Worm (Caenorhabditis elegans) whole organism, L4 larva: ENCODE results near the gene F54F2.9.
A peak's percentile ranks its signal among the peaks of the same experiment; 100 is the strongest.

Experiments used
- T26A8.4 ChIP-seq: fragments of 200-800 bp; sonication (Bioruptor generic); IDR thresholded peaks from 2 replicates; pipeline ENCODE4 v1.3.6; 2022; ENCODE audit warnings: missing genetic modification characterization, missing compliant biosample characterization
- Y105C5A.15 ChIP-seq: fragments of 200-800 bp; sonication (Bioruptor generic); IDR thresholded peaks from 2 replicates; pipeline ENCODE4 v1.3.6; 2022; ENCODE audit warnings: missing genetic modification characterization, missing compliant biosample characterization
- Y5F2A.4 ChIP-seq: fragments of 200-800 bp; sonication (Bioruptor generic); optimal IDR thresholded peaks from 2 replicates; lab custom pipeline; 2018; ENCODE audit warnings: mild to moderate bottlenecking, missing genetic modification characterization, missing compliant biosample characterization
- Y75B8A.6 ChIP-seq: fragments of 200-800 bp; sonication (Bioruptor generic); IDR thresholded peaks from 2 replicates; pipeline ENCODE4 v1.3.6; 2022; ENCODE audit warnings: missing genetic modification reagents, missing genetic modification characterization, missing compliant biosample characterization
- ZK337.2 ChIP-seq: fragments of 200-800 bp; sonication (Bioruptor generic); IDR thresholded peaks from 2 replicates; pipeline ENCODE4 v1.3.6; 2022; ENCODE audit warnings: missing genetic modification reagents, missing genetic modification characterization, missing compliant biosample characterization
- aly-2 ChIP-seq: sonication (generic microtip); optimal IDR thresholded peaks from 2 replicates; lab custom pipeline; 2018; ENCODE audit warnings: missing biosample characterization, missing genetic modification characterization
- arid-1 ChIP-seq: fragments of 200-800 bp; sonication (Bioruptor generic); conservative IDR thresholded peaks from 2 replicates; pipeline ENCODE4 v1.3.6; 2022; ENCODE audit warnings: missing genetic modification reagents, missing genetic modification characterization, missing compliant biosample characterization
- ceh-28 ChIP-seq: fragments of 150-350 bp; optimal IDR thresholded peaks from 2 replicates; lab custom pipeline; 2014; ENCODE audit warnings: missing biosample characterization, missing genetic modification reagents, missing genetic modification characterization
- ceh-32 ChIP-seq: sonication (generic microtip); optimal IDR thresholded peaks from 2 replicates; lab custom pipeline; 2016; ENCODE audit warnings: mild to moderate bottlenecking, missing genetic modification characterization, missing compliant biosample characterization; ENCODE audit not compliant: poor library complexity
- ceh-44 ChIP-seq: fragments of 200-800 bp; sonication (Bioruptor generic); IDR thresholded peaks from 2 replicates; pipeline ENCODE4 v1.3.6; 2022; ENCODE audit warnings: missing genetic modification reagents, missing genetic modification characterization, missing compliant biosample characterization
- cey-2 ChIP-seq: sonication (generic microtip); optimal IDR thresholded peaks from 3 replicates; lab custom pipeline; 2017; ENCODE audit warnings: missing genetic modification characterization, mild to moderate bottlenecking, missing compliant biosample characterization, antibody characterized with exemption, borderline replicate concordance; ENCODE audit not compliant: insufficient read depth
- ctbp-1 ChIP-seq: fragments of 200-800 bp; sonication (Bioruptor generic); IDR thresholded peaks from 2 replicates; pipeline ENCODE4 v1.3.6; 2022; ENCODE audit warnings: missing genetic modification reagents, missing genetic modification characterization, missing compliant biosample characterization
- daf-19 ChIP-seq: fragments of 200-800 bp; sonication (Bioruptor generic); conservative IDR thresholded peaks from 2 replicates; pipeline ENCODE4 v1.3.6; 2022; ENCODE audit warnings: missing genetic modification characterization, missing compliant biosample characterization
- daf-8 ChIP-seq: fragments of 200-800 bp; sonication (Bioruptor generic); IDR thresholded peaks from 2 replicates; pipeline ENCODE4 v1.3.6; 2022; ENCODE audit warnings: missing genetic modification characterization, missing compliant biosample characterization
- dmd-8 ChIP-seq: fragments of 200-800 bp; sonication (Bioruptor generic); IDR thresholded peaks from 2 replicates; pipeline ENCODE4 v1.3.6; 2022; ENCODE audit warnings: missing genetic modification characterization, missing compliant biosample characterization
- dmd-9 ChIP-seq: fragments of 200-800 bp; sonication (Bioruptor generic); IDR thresholded peaks from 2 replicates; pipeline ENCODE4 v1.3.6; 2022; ENCODE audit warnings: missing genetic modification reagents, missing genetic modification characterization, missing compliant biosample characterization
- dpl-1 ChIP-seq: fragments of 150-350 bp; optimal IDR thresholded peaks from 2 replicates; lab custom pipeline; 2014; ENCODE audit warnings: missing biosample characterization, missing genetic modification reagents, missing genetic modification characterization
- duxl-1 ChIP-seq: sonication (generic microtip); optimal IDR thresholded peaks from 2 replicates; lab custom pipeline; 2016; ENCODE audit warnings: mild to moderate bottlenecking, missing genetic modification characterization, moderate library complexity, missing compliant biosample characterization; ENCODE audit not compliant: poor library complexity
- egl-43 ChIP-seq: fragments of 200-800 bp; sonication (Bioruptor generic); IDR thresholded peaks from 2 replicates; pipeline ENCODE4 v1.3.6; 2022; ENCODE audit warnings: missing genetic modification reagents, missing genetic modification characterization, missing compliant biosample characterization
- fkh-10 ChIP-seq: fragments of 150-350 bp; optimal IDR thresholded peaks from 2 replicates; lab custom pipeline; 2014; ENCODE audit warnings: missing biosample characterization, missing genetic modification reagents, missing genetic modification characterization
- jun-1 ChIP-seq: fragments of 150-350 bp; optimal IDR thresholded peaks from 2 replicates; lab custom pipeline; 2014; ENCODE audit warnings: missing biosample characterization, missing genetic modification reagents, missing genetic modification characterization
- lim-7 ChIP-seq: fragments of 200-800 bp; sonication (Bioruptor generic); IDR thresholded peaks from 2 replicates; pipeline ENCODE4 v1.3.6; 2022; ENCODE audit warnings: missing genetic modification characterization, missing compliant biosample characterization
- lin-15B ChIP-seq: fragments of 150-350 bp; sonication (generic microtip); optimal IDR thresholded peaks from 3 replicates; lab custom pipeline; 2014; ENCODE audit warnings: missing biosample characterization, missing genetic modification characterization
- lin-39 ChIP-seq: fragments of 150-350 bp; optimal IDR thresholded peaks from 2 replicates; lab custom pipeline; 2014; ENCODE audit warnings: missing biosample characterization, missing genetic modification reagents, missing genetic modification characterization
- madf-5 ChIP-seq, 2 experiments: fragments of 200-800 bp; sonication (Bioruptor generic); IDR thresholded peaks; 2 replicates each; pipeline ENCODE4 v1.3.6; 2022; ENCODE audit warnings: missing compliant biosample characterization in 2 of 2, missing genetic modification characterization in 2 of 2
- mdl-1 ChIP-seq, 2 experiments: fragments of 150-350 bp in 1 of 2; sonication (generic microtip) in 1 of 2; optimal IDR thresholded peaks; 2 replicates each; lab custom pipeline; 2014 to 2017; ENCODE audit warnings: missing biosample characterization in 2 of 2, missing genetic modification characterization in 2 of 2
- mxl-2 ChIP-seq: fragments of 200-800 bp; sonication (Bioruptor generic); conservative IDR thresholded peaks from 2 replicates; pipeline ENCODE4 v1.3.6; 2022; ENCODE audit warnings: missing genetic modification reagents, missing genetic modification characterization, missing compliant biosample characterization
- nhr-10 ChIP-seq: fragments of 150-350 bp; optimal IDR thresholded peaks from 2 replicates; lab custom pipeline; 2014; ENCODE audit warnings: missing biosample characterization, missing genetic modification characterization
- nhr-102 ChIP-seq: sonication (generic microtip); optimal IDR thresholded peaks from 2 replicates; lab custom pipeline; 2016; ENCODE audit warnings: mild to moderate bottlenecking, missing genetic modification characterization, moderate library complexity, missing compliant biosample characterization
- nhr-25 ChIP-seq: sonication (generic microtip); optimal IDR thresholded peaks from 2 replicates; lab custom pipeline; 2017; ENCODE audit warnings: missing genetic modification characterization, mild to moderate bottlenecking, missing compliant biosample characterization, antibody characterized with exemption, moderate library complexity, borderline replicate concordance; ENCODE audit not compliant: insufficient read depth
- nhr-28 ChIP-seq: fragments of 150-350 bp; optimal IDR thresholded peaks from 2 replicates; lab custom pipeline; 2014; ENCODE audit warnings: missing biosample characterization, missing genetic modification characterization
- nhr-42 ChIP-seq: fragments of 200-800 bp; sonication (Bioruptor generic); IDR thresholded peaks from 2 replicates; pipeline ENCODE4 v1.3.6; 2022; ENCODE audit warnings: missing genetic modification characterization, missing compliant biosample characterization
- nhr-48 ChIP-seq: sonication (generic microtip); optimal IDR thresholded peaks from 2 replicates; lab custom pipeline; 2016; ENCODE audit warnings: mild to moderate bottlenecking, missing genetic modification characterization, missing compliant biosample characterization
- nhr-6 ChIP-seq: fragments of 150-350 bp; optimal IDR thresholded peaks from 2 replicates; lab custom pipeline; 2014; ENCODE audit warnings: missing biosample characterization, missing genetic modification characterization
- pha-4 ChIP-seq, 2 experiments: fragments of 150-350 bp in 1 of 2; fragments of 200-800 bp in 1 of 2; sonication (Bioruptor generic) in 1 of 2; IDR thresholded peaks in 1 of 2; optimal IDR thresholded peaks in 1 of 2; 2 replicates each; pipeline versions ENCODE4 v1.3.6 to Lab custom; 2014 to 2022; ENCODE audit warnings: missing genetic modification characterization in 2 of 2, missing genetic modification reagents in 2 of 2, missing biosample characterization in 1 of 2, missing compliant biosample characterization in 1 of 2
- php-3 ChIP-seq: fragments of 200-800 bp; sonication (Bioruptor generic); IDR thresholded peaks from 2 replicates; pipeline ENCODE4 v1.3.6; 2022; ENCODE audit warnings: missing genetic modification reagents, missing genetic modification characterization, missing compliant biosample characterization
- rbr-2 ChIP-seq: sonication (generic microtip); optimal IDR thresholded peaks from 2 replicates; lab custom pipeline; 2016; ENCODE audit warnings: missing genotype, missing genetic modification characterization, missing compliant biosample characterization
- saeg-2 ChIP-seq: fragments of 200-800 bp; sonication (Bioruptor generic); IDR thresholded peaks from 2 replicates; pipeline ENCODE4 v1.3.6; 2022; ENCODE audit warnings: missing genetic modification reagents, missing genetic modification characterization, missing compliant biosample characterization
- sdz-12 ChIP-seq: fragments of 200-800 bp; sonication (Bioruptor generic); optimal IDR thresholded peaks from 2 replicates; lab custom pipeline; 2018; ENCODE audit warnings: mild to moderate bottlenecking, missing genetic modification characterization, missing compliant biosample characterization
- skn-1 ChIP-seq: fragments of 150-350 bp; optimal IDR thresholded peaks from 2 replicates; lab custom pipeline; 2014; ENCODE audit warnings: missing biosample characterization, missing genetic modification characterization
- snpc-1.2 ChIP-seq: fragments of 200-800 bp; sonication (Bioruptor generic); IDR thresholded peaks from 2 replicates; pipeline ENCODE4 v1.3.6; 2022; ENCODE audit warnings: missing genetic modification reagents, missing genetic modification characterization, missing compliant biosample characterization
- snpc-4 ChIP-seq: fragments of 150-350 bp; optimal IDR thresholded peaks from 2 replicates; lab custom pipeline; 2014; ENCODE audit warnings: missing biosample characterization, missing genetic modification characterization
- spr-1 ChIP-seq: sonication (generic microtip); optimal IDR thresholded peaks from 2 replicates; lab custom pipeline; 2016; ENCODE audit warnings: mild to moderate bottlenecking, missing genetic modification characterization, missing compliant biosample characterization
- unc-39 ChIP-seq: sonication (generic microtip); optimal IDR thresholded peaks from 2 replicates; lab custom pipeline; 2017; ENCODE audit warnings: missing biosample characterization, missing genetic modification characterization
- unc-62 ChIP-seq, 3 experiments: fragments of 150-350 bp in 1 of 3; sonication (generic microtip); optimal IDR thresholded peaks in 2 of 3; peaks in 1 of 3; 1 replicate in 1 of 3; 2 replicates in 2 of 3; lab custom pipeline; 2014 to 2017; ENCODE audit warnings: missing biosample characterization in 3 of 3, missing genetic modification characterization in 3 of 3, missing genetic modification reagents in 3 of 3, missing genotype in 1 of 3
- vab-7 ChIP-seq: fragments of 200-800 bp; sonication (Bioruptor generic); IDR thresholded peaks from 2 replicates; pipeline ENCODE4 v1.3.6; 2022; ENCODE audit warnings: missing genetic modification reagents, missing genetic modification characterization, missing compliant biosample characterization
- zag-1 ChIP-seq: fragments of 150-350 bp; optimal IDR thresholded peaks from 2 replicates; lab custom pipeline; 2014; ENCODE audit warnings: missing biosample characterization, missing genetic modification characterization
- zfp-2 ChIP-seq: sonication (generic microtip); optimal IDR thresholded peaks from 2 replicates; lab custom pipeline; 2016; ENCODE audit warnings: mild to moderate bottlenecking, missing genetic modification characterization, missing compliant biosample characterization
- ztf-11 ChIP-seq: fragments of 150-350 bp; optimal IDR thresholded peaks from 2 replicates; lab custom pipeline; 2014; ENCODE audit warnings: missing biosample characterization, missing genetic modification characterization
- ztf-7 ChIP-seq: fragments of 150-350 bp; optimal IDR thresholded peaks from 2 replicates; lab custom pipeline; 2014; ENCODE audit warnings: missing biosample characterization, missing genetic modification characterization

Gene F54F2.9

ce11 chrIII:8865294-8865766 is 38.3 kb upstream of the F54F2.9 start (continued):
- TF ChIP-seq Y75B8A.6 (GFP tag; lab: Robert Waterston, UW): no peak
- no peak for TF ChIP-seq lin-15B (tag; lab: Kevin White, UChicago)
- TF ChIP-seq ZK337.2 (GFP tag; lab: Robert Waterston, UW): no peak
- peak; percentile 68 for TF ChIP-seq php-3 (GFP tag; lab: Robert Waterston, UW)
- no peak for TF ChIP-seq unc-39 (tag; lab: Kevin White, UChicago)
- TF ChIP-seq spr-1 (tag; lab: Kevin White, UChicago): peak; percentile 43
- TF ChIP-seq T26A8.4 (GFP tag; lab: Robert Waterston, UW): peak; percentile 90
- TF ChIP-seq daf-8 (GFP tag; lab: Robert Waterston, UW): no peak
- peak; percentile 90 for TF ChIP-seq pha-4 (GFP tag; IDR thresholded peaks at IDR 0.05; lab: Robert Waterston, UW)
- no peak for TF ChIP-seq pha-4 (tag; optimal IDR thresholded peaks at IDR 0.05; lab: Kevin White, UChicago)
- peak; percentile 75; the same call in 1 of the 2 replicates for TF ChIP-seq saeg-2 (GFP tag; lab: Robert Waterston, UW)
- no peak for TF ChIP-seq aly-2 (tag; lab: Kevin White, UChicago)
- peak in 1 of 2 experiments; percentile 88; a peak in 1 of 4 replicates for TF ChIP-seq madf-5 (GFP tag; IDR thresholded peaks at IDR 0.05; lab: Robert Waterston, UW)
- 0 out of 2 replicates have a peak, but pooled peaks have one; percentile 9 for TF ChIP-seq dmd-9
- no peak for TF ChIP-seq daf-19 (GFP tag; lab: Robert Waterston, UW)
- no peak for TF ChIP-seq sdz-12
- TF ChIP-seq ceh-32 (tag; lab: Kevin White, UChicago): no peak
- TF ChIP-seq dmd-8 (GFP tag; lab: Robert Waterston, UW): peak; percentile 75; the same call in 1 of the 2 replicates
- peak; percentile 49 for TF ChIP-seq rbr-2 (tag; lab: Kevin White, UChicago)
- TF ChIP-seq egl-43 (GFP tag; lab: Robert Waterston, UW): peak; percentile 90
- no peak for TF ChIP-seq lin-39 (tag; lab: Kevin White, UChicago)
- no peak for TF ChIP-seq lim-7
- no peak for TF ChIP-seq fkh-10
- TF ChIP-seq nhr-102 (tag; lab: Kevin White, UChicago): peak; percentile 63
- no peak for TF ChIP-seq zag-1 (tag; lab: Kevin White, UChicago)
- no peak for TF ChIP-seq cey-2 (tag; lab: Kevin White, UChicago)
- TF ChIP-seq Y5F2A.4 (GFP tag; lab: Kevin White, UChicago): no peak
- peak; percentile 39 to 51 for TF ChIP-seq mdl-1 (tag; optimal IDR thresholded peaks at IDR 0.05; lab: Kevin White, UChicago)
- TF ChIP-seq ztf-7 (tag; lab: Kevin White, UChicago): no peak
- peak; percentile 0 for TF ChIP-seq nhr-25 (tag; lab: Kevin White, UChicago)
- TF ChIP-seq Y105C5A.15 (GFP tag; lab: Robert Waterston, UW): 0 out of 2 replicates have a peak, but pooled peaks have one; percentile 17
- TF ChIP-seq ceh-28 (tag; lab: Kevin White, UChicago): no peak
- peak; percentile 64 for TF ChIP-seq vab-7 (GFP tag; lab: Robert Waterston, UW)
- TF ChIP-seq nhr-42 (GFP tag; lab: Robert Waterston, UW): peak; percentile 81
- no peak for TF ChIP-seq ceh-44
- peak; percentile 65 for TF ChIP-seq snpc-1.2 (GFP tag; lab: Robert Waterston, UW)
- no peak for TF ChIP-seq mxl-2 (GFP tag; lab: Robert Waterston, UW)
- peak in 1 of 2 experiments; percentile 97 for TF ChIP-seq unc-62 (GFP tag; optimal IDR thresholded peaks at IDR 0.05 in 1 of 2; lab: Kevin White, UChicago)
- no peak for TF ChIP-seq unc-62 (tag; optimal IDR thresholded peaks at IDR 0.05; lab: Kevin White, UChicago)
- no peak for TF ChIP-seq duxl-1 (tag; lab: Kevin White, UChicago)
- no peak for TF ChIP-seq arid-1 (GFP tag; lab: Robert Waterston, UW)
- TF ChIP-seq nhr-6 (tag; lab: Kevin White, UChicago): peak; percentile 63
- no peak for TF ChIP-seq ztf-11 (tag; lab: Kevin White, UChicago)
- peak; percentile 80 for TF ChIP-seq nhr-48 (tag; lab: Kevin White, UChicago)
- peak; percentile 34 for TF ChIP-seq dpl-1 (GFP tag; lab: Kevin White, UChicago)
- TF ChIP-seq zfp-2 (tag; lab: Kevin White, UChicago): no peak
- TF ChIP-seq snpc-4 (tag; lab: Kevin White, UChicago): no peak
- peak; percentile 9 for TF ChIP-seq jun-1 (tag; lab: Kevin White, UChicago)
- TF ChIP-seq skn-1 (tag; lab: Kevin White, UChicago): no peak
- TF ChIP-seq ctbp-1 (GFP tag; lab: Robert Waterston, UW): peak; percentile 22; the same call in 1 of the 2 replicates
- TF ChIP-seq nhr-10: peak; percentile 52
- peak; percentile 81 for TF ChIP-seq nhr-28 (tag; lab: Kevin White, UChicago)
